Fruit fly (Drosophila melanogaster) whole organism, embryonic: Measurements from ENCODE around the gene CG44005.
A peak's percentile ranks its signal among the peaks of the same experiment; 100 is the strongest.

Source experiments
- Antp ChIP-seq: fragments of 200-800 bp; sonication (Bioruptor generic); optimal IDR thresholded peaks from 3 replicates; lab custom pipeline; 2016; ENCODE audit warnings: missing biosample characterization, missing genetic modification characterization
- B-H2 ChIP-seq: fragments of 200-800 bp; sonication (Bioruptor generic); optimal IDR thresholded peaks from 2 replicates; lab custom pipeline; 2018; ENCODE audit warnings: missing biosample characterization, mild to moderate bottlenecking, missing genetic modification characterization
- CG10543 ChIP-seq: fragments of 200-800 bp; sonication (Bioruptor generic); optimal IDR thresholded peaks from 3 replicates; lab custom pipeline; 2017; ENCODE audit warnings: missing biosample characterization, mild to moderate bottlenecking, missing genetic modification characterization, moderate library complexity
- CG11695 ChIP-seq: fragments of 200-800 bp; sonication (Bioruptor generic); IDR thresholded peaks from 3 replicates; pipeline ENCODE4 v1.3.6; 2022; ENCODE audit warnings: missing biosample characterization, missing genetic modification characterization
- CG17385 ChIP-seq: fragments of 200-800 bp; sonication (Bioruptor generic); optimal IDR thresholded peaks from 3 replicates; lab custom pipeline; 2018; ENCODE audit warnings: missing biosample characterization, mild to moderate bottlenecking, missing genetic modification characterization
- CG17568 ChIP-seq: fragments of 200-800 bp; sonication (Bioruptor generic); optimal IDR thresholded peaks from 2 replicates; lab custom pipeline; 2018; ENCODE audit warnings: missing biosample characterization, mild to moderate bottlenecking, missing genetic modification characterization, moderate library complexity
- CG32532 ChIP-seq: fragments of 200-800 bp; sonication (Bioruptor generic); IDR thresholded peaks from 2 replicates; pipeline ENCODE4 v1.3.6; 2022; ENCODE audit warnings: missing biosample characterization, missing genetic modification characterization
- CG32772 ChIP-seq: fragments of 200-800 bp; sonication (Bioruptor generic); IDR thresholded peaks from 2 replicates; pipeline ENCODE4 v1.3.6; 2022; ENCODE audit warnings: missing biosample characterization, missing genetic modification characterization
- CG4328 ChIP-seq: fragments of 200-800 bp; sonication (Bioruptor generic); optimal IDR thresholded peaks from 3 replicates; lab custom pipeline; 2017; ENCODE audit warnings: missing biosample characterization, missing genetic modification reagents, missing genetic modification characterization
- CG6765 ChIP-seq: fragments of 200-800 bp; sonication (Bioruptor generic); optimal IDR thresholded peaks from 3 replicates; lab custom pipeline; 2017; ENCODE audit warnings: missing biosample characterization, mild to moderate bottlenecking, missing genetic modification characterization
- CG9817 ChIP-seq: fragments of 200-800 bp; sonication (Bioruptor generic); optimal IDR thresholded peaks from 2 replicates; lab custom pipeline; 2018; ENCODE audit warnings: missing biosample characterization, mild to moderate bottlenecking, missing genetic modification characterization, moderate library complexity
- CoRest ChIP-seq: fragments of 200-800 bp; sonication (Bioruptor generic); optimal IDR thresholded peaks from 3 replicates; lab custom pipeline; 2018; ENCODE audit warnings: missing biosample characterization, mild to moderate bottlenecking, missing genetic modification characterization, moderate library complexity
- CrebB ChIP-seq: fragments of 200-800 bp; sonication (Bioruptor generic); optimal IDR thresholded peaks from 3 replicates; lab custom pipeline; 2018; ENCODE audit warnings: missing biosample characterization, mild to moderate bottlenecking, missing genetic modification characterization
- Deaf1 ChIP-seq: fragments of 200-800 bp; optimal IDR thresholded peaks from 3 replicates; lab custom pipeline; 2019; ENCODE audit warnings: missing biosample characterization, mild to moderate bottlenecking, missing genetic modification characterization, moderate library complexity
- Dfd ChIP-seq, 2 experiments: fragments of >200 bp; optimal IDR thresholded peaks; 2 replicates each; lab custom pipeline; 2017; ENCODE audit warnings: missing biosample characterization in 2 of 2, missing genetic modification characterization in 2 of 2
- HLH4C ChIP-seq: fragments of 200-800 bp; sonication (Bioruptor generic); IDR thresholded peaks from 3 replicates; pipeline ENCODE4 v1.3.6; 2022; ENCODE audit warnings: missing biosample characterization, missing genetic modification characterization; ENCODE audit not compliant: partially characterized antibody
- HmgD ChIP-seq: fragments of 200-800 bp; sonication (Bioruptor generic); optimal IDR thresholded peaks from 3 replicates; lab custom pipeline; 2016; ENCODE audit warnings: missing biosample characterization, missing genetic modification characterization
- Hmr ChIP-seq: fragments of 200-800 bp; sonication (Bioruptor generic); optimal IDR thresholded peaks from 3 replicates; lab custom pipeline; 2017; ENCODE audit warnings: mild to moderate bottlenecking, missing biosample characterization, missing genetic modification reagents, missing genetic modification characterization
- Hr3 ChIP-seq: fragments of 200-800 bp; sonication (Bioruptor generic); optimal IDR thresholded peaks from 3 replicates; lab custom pipeline; 2016; ENCODE audit warnings: missing biosample characterization, missing genetic modification characterization
- Hr39 ChIP-seq: fragments of >200 bp; optimal IDR thresholded peaks from 2 replicates; lab custom pipeline; 2017
- Hr78 ChIP-seq, 2 experiments: fragments of 200-800 bp in 1 of 2; fragments of >200 bp in 1 of 2; sonication (Bioruptor generic) in 1 of 2; optimal IDR thresholded peaks; 2 replicates each; lab custom pipeline; 2017 to 2019; ENCODE audit warnings: missing biosample characterization in 2 of 2, missing genetic modification characterization in 2 of 2, mild to moderate bottlenecking in 1 of 2, moderate library complexity in 1 of 2
- Lpt ChIP-seq: fragments of >200 bp; optimal IDR thresholded peaks from 2 replicates; lab custom pipeline; 2018; ENCODE audit warnings: missing biosample characterization, missing genetic modification characterization
- Nf-YC ChIP-seq: fragments of 200-800 bp; optimal IDR thresholded peaks from 3 replicates; lab custom pipeline; 2019; ENCODE audit warnings: missing biosample characterization, mild to moderate bottlenecking, missing genetic modification characterization, moderate library complexity
- Pdp1 ChIP-seq, 2 experiments: fragments of 200-800 bp; sonication (Bioruptor generic); optimal IDR thresholded peaks; 3 replicates each; lab custom pipeline; 2016; ENCODE audit warnings: missing biosample characterization in 2 of 2, missing genetic modification characterization in 2 of 2, mild to moderate bottlenecking in 1 of 2, moderate library complexity in 1 of 2
- Rfx ChIP-seq: fragments of 200-800 bp; sonication (Bioruptor generic); IDR thresholded peaks from 2 replicates; pipeline ENCODE4 v1.3.6; 2022; ENCODE audit warnings: missing biosample characterization, missing genetic modification characterization
- Sry-δ ChIP-seq: fragments of 200-800 bp; sonication (Bioruptor generic); optimal IDR thresholded peaks from 2 replicates; lab custom pipeline; 2016; ENCODE audit warnings: missing biosample characterization, missing genetic modification characterization
- bbx ChIP-seq: fragments of 200-800 bp; sonication (Bioruptor generic); IDR thresholded peaks from 2 replicates; pipeline ENCODE4 v1.3.6; 2022; ENCODE audit warnings: missing biosample characterization, missing genetic modification characterization; ENCODE audit not compliant: partially characterized antibody
- caup ChIP-seq: fragments of 200-800 bp; sonication (Bioruptor generic); optimal IDR thresholded peaks from 3 replicates; lab custom pipeline; 2017; ENCODE audit warnings: missing biosample characterization, mild to moderate bottlenecking, missing genetic modification characterization, moderate library complexity; ENCODE audit not compliant: severe bottlenecking
- chinmo ChIP-seq: fragments of 200-800 bp; sonication (Bioruptor generic); IDR thresholded peaks from 4 replicates; pipeline ENCODE4 v1.3.6; 2022; ENCODE audit warnings: missing biosample characterization, missing genetic modification characterization; ENCODE audit not compliant: partially characterized antibody
- chn ChIP-seq: fragments of 200-800 bp; sonication (Bioruptor generic); optimal IDR thresholded peaks from 2 replicates; lab custom pipeline; 2016; ENCODE audit warnings: missing biosample characterization, missing genetic modification characterization
- ci ChIP-seq: fragments of 200-800 bp; sonication (Bioruptor generic); IDR thresholded peaks from 3 replicates; pipeline ENCODE4 v1.3.6; 2022; ENCODE audit warnings: missing biosample characterization, missing genetic modification characterization
- da ChIP-seq: fragments of 200-800 bp; sonication (Bioruptor generic); optimal IDR thresholded peaks from 2 replicates; lab custom pipeline; 2016; ENCODE audit warnings: missing biosample characterization, missing genetic modification characterization
- fd64A ChIP-seq: fragments of 200-800 bp; sonication (Bioruptor generic); optimal IDR thresholded peaks from 3 replicates; lab custom pipeline; 2018; ENCODE audit warnings: missing biosample characterization, mild to moderate bottlenecking, missing genetic modification characterization
- gcm ChIP-seq: fragments of 200-800 bp; sonication (Bioruptor generic); optimal IDR thresholded peaks from 2 replicates; lab custom pipeline; 2019; ENCODE audit warnings: missing biosample characterization, mild to moderate bottlenecking, missing genetic modification characterization, moderate library complexity
- gro ChIP-seq: fragments of 200-800 bp; sonication (Bioruptor generic); optimal IDR thresholded peaks from 2 replicates; lab custom pipeline; 2016; ENCODE audit warnings: missing biosample characterization, missing genetic modification characterization
- jumu ChIP-seq: fragments of 200-800 bp; sonication (Bioruptor generic); optimal IDR thresholded peaks from 3 replicates; lab custom pipeline; 2016; ENCODE audit warnings: missing biosample characterization, missing genetic modification characterization
- kay ChIP-seq: fragments of 200-800 bp; sonication (Bioruptor generic); optimal IDR thresholded peaks from 2 replicates; lab custom pipeline; 2016; ENCODE audit warnings: missing biosample characterization, missing genetic modification characterization
- kni ChIP-seq: fragments of 200-800 bp; sonication (Bioruptor generic); optimal IDR thresholded peaks from 3 replicates; lab custom pipeline; 2017; ENCODE audit warnings: mild to moderate bottlenecking, missing biosample characterization, missing genetic modification reagents, missing genetic modification characterization
- maf-S ChIP-seq: fragments of 200-800 bp; sonication (Bioruptor generic); optimal IDR thresholded peaks from 2 replicates; lab custom pipeline; 2016; ENCODE audit warnings: missing biosample characterization, missing genetic modification characterization
- mirr ChIP-seq: fragments of 200-800 bp; sonication (Bioruptor generic); optimal IDR thresholded peaks from 3 replicates; lab custom pipeline; 2018; ENCODE audit warnings: missing biosample characterization, mild to moderate bottlenecking, missing genetic modification characterization
- salm ChIP-seq: fragments of 200-800 bp; sonication (Bioruptor generic); optimal IDR thresholded peaks from 2 replicates; lab custom pipeline; 2018; ENCODE audit warnings: missing biosample characterization, mild to moderate bottlenecking, missing genetic modification characterization
- sd ChIP-seq: fragments of 200-800 bp; sonication (Bioruptor generic); optimal IDR thresholded peaks from 3 replicates; lab custom pipeline; 2018; ENCODE audit warnings: missing biosample characterization, mild to moderate bottlenecking, missing genetic modification characterization, moderate library complexity
- sens ChIP-seq: fragments of 200-800 bp; sonication (Bioruptor generic); peaks from one replicate; lab custom pipeline; 2016; ENCODE audit warnings: missing biosample characterization, missing genetic modification characterization
- sna ChIP-seq: fragments of 200-800 bp; sonication (Bioruptor generic); IDR thresholded peaks from 2 replicates; pipeline ENCODE4 v1.3.6; 2022; ENCODE audit warnings: missing biosample characterization, missing genetic modification characterization; ENCODE audit not compliant: partially characterized antibody
- sob ChIP-seq: fragments of 200-800 bp; sonication (Bioruptor generic); IDR thresholded peaks from 2 replicates; pipeline ENCODE4 v1.3.6; 2022; ENCODE audit warnings: missing biosample characterization, missing genetic modification characterization
- sug ChIP-seq: fragments of 200-800 bp; optimal IDR thresholded peaks from 2 replicates; lab custom pipeline; 2019; ENCODE audit warnings: missing biosample characterization, mild to moderate bottlenecking, missing genetic modification characterization, moderate library complexity
- tup ChIP-seq: fragments of 200-800 bp; sonication (Bioruptor generic); optimal IDR thresholded peaks from 2 replicates; lab custom pipeline; 2016; ENCODE audit warnings: missing biosample characterization, mild to moderate bottlenecking, missing genetic modification characterization, moderate library complexity
- wdn ChIP-seq: fragments of 200-800 bp; sonication (Bioruptor generic); IDR thresholded peaks from 2 replicates; pipeline ENCODE4 v1.3.6; 2022; ENCODE audit warnings: missing biosample characterization, missing genetic modification characterization
- z ChIP-seq: fragments of 200-800 bp; sonication (Bioruptor generic); IDR thresholded peaks from 3 replicates; pipeline ENCODE4 v1.3.6; 2022; ENCODE audit warnings: missing biosample characterization, missing genetic modification characterization
- zen2 ChIP-seq: fragments of 200-800 bp; sonication (Bioruptor generic); IDR thresholded peaks from 3 replicates; pipeline ENCODE4 v1.3.6; 2022; ENCODE audit warnings: missing biosample characterization, missing genetic modification characterization; ENCODE audit not compliant: partially characterized antibody

Gene CG44005

DNA sequence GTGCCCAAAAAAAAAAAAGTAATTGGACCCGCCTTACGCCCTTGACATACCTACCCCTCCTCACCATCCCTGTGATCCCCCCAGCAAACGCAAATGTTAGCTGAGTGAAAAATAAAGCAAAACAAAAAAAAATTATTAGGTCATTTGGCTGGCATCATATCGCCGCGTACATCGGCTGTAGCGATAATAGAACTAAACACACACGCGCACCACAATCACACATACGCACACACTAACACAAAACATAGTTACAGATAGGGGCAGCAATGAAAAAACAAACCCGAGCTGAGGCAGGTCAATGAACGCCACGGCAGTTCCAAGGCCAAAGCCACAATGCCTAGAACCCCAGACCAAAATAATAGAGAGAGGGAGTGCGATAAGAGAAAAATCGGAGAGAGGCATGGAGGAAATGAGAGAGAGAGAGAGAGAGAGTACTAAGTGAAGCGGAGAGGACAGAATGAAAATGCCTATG, 49.4 kb downstream of the CG44005 start (continued):
- TF ChIP-seq kni, result no peak
- TF ChIP-seq tup (GFP tag; lab: Kevin White, UChicago), result no peak
- peak; percentile 44 for TF ChIP-seq gcm (GFP tag; lab: Kevin White, UChicago)
- TF ChIP-seq wdn (GFP tag; lab: Robert Waterston, UW), result no peak
- TF ChIP-seq sna (GFP tag; lab: Robert Waterston, UW), result no peak
- no peak for TF ChIP-seq zen2 (GFP tag; lab: Robert Waterston, UW)
- TF ChIP-seq Antp (GFP tag; lab: Kevin White, UChicago), result no peak
- TF ChIP-seq CG9817 (tag; lab: Kevin White, UChicago), result no peak
- peak; percentile 89 for TF ChIP-seq CG10543
- TF ChIP-seq Hr78 (GFP tag; optimal IDR thresholded peaks at IDR 0.05; lab: Kevin White, UChicago), result peak in 1 of 2 experiments; percentile 69
- no peak for TF ChIP-seq HLH4C (GFP tag; lab: Robert Waterston, UW)
- no peak for TF ChIP-seq chn
- no peak for TF ChIP-seq maf-S
- TF ChIP-seq mirr (GFP tag; lab: Kevin White, UChicago), result peak; percentile 94
- peak; percentile 12 for TF ChIP-seq salm
- TF ChIP-seq CoRest (tag; lab: Kevin White, UChicago), result no peak
- peak; percentile 96 for TF ChIP-seq sd (tag; lab: Kevin White, UChicago)
- TF ChIP-seq sug, result peak; percentile 99
- peak in 1 of 2 experiments; percentile 75 for TF ChIP-seq Pdp1 (GFP tag; optimal IDR thresholded peaks at IDR 0.05; lab: Kevin White, UChicago)
- TF ChIP-seq sens (GFP tag; lab: Kevin White, UChicago), result peak; percentile 52
- peak; percentile 77 for TF ChIP-seq Deaf1
- peak; percentile 7 for TF ChIP-seq CG6765 (GFP tag; lab: Kevin White, UChicago)
- peak; percentile 31 for TF ChIP-seq B-H2 (GFP tag; lab: Kevin White, UChicago)
- TF ChIP-seq fd64A (GFP tag; lab: Kevin White, UChicago), result no peak
- no peak for TF ChIP-seq CrebB
- no peak for TF ChIP-seq Sry-δ (GFP tag; lab: Kevin White, UChicago)
- TF ChIP-seq sob (GFP tag; lab: Robert Waterston, UW), result no peak
- TF ChIP-seq Hr39 (lab: Kevin White, UChicago), result no peak
- TF ChIP-seq gro (GFP tag; lab: Kevin White, UChicago), result peak; percentile 66
- peak; percentile 16; the same call in 1 of the 2 replicates for TF ChIP-seq Rfx (GFP tag; lab: Robert Waterston, UW)
- peak; percentile 47 for TF ChIP-seq Hmr (GFP tag; lab: Kevin White, UChicago)
- TF ChIP-seq HmgD (GFP tag; lab: Kevin White, UChicago), result no peak
- TF ChIP-seq chinmo (GFP tag; lab: Robert Waterston, UW), result peak; percentile 87
- peak; percentile 11 for TF ChIP-seq kay
- peak; percentile 9 for TF ChIP-seq da (GFP tag; lab: Kevin White, UChicago)
- 0 out of 3 replicates have a peak, but pooled peaks have one; percentile 16 for TF ChIP-seq ci (GFP tag; lab: Robert Waterston, UW)
- TF ChIP-seq CG4328 (GFP tag; lab: Kevin White, UChicago), result peak; percentile 18
- peak; percentile 48 for TF ChIP-seq caup (GFP tag; lab: Kevin White, UChicago)
- peak; percentile 8 for TF ChIP-seq Hr3 (GFP tag; lab: Kevin White, UChicago)
- no peak for TF ChIP-seq jumu
- TF ChIP-seq Dfd (GFP tag; optimal IDR thresholded peaks at IDR 0.05; lab: Kevin White, UChicago), result no peak
- no peak for TF ChIP-seq CG17568
- no peak for TF ChIP-seq Lpt
- TF ChIP-seq CG32772 (GFP tag; lab: Robert Waterston, UW), result peak; percentile 40; the same call in 1 of the 2 replicates
- TF ChIP-seq CG11695 (GFP tag; lab: Robert Waterston, UW), result no peak
- TF ChIP-seq Nf-YC (tag; lab: Kevin White, UChicago), result peak; percentile 66
- TF ChIP-seq CG32532, result no peak
- peak; percentile 50; the same call in 2 of the 3 replicates for TF ChIP-seq z (GFP tag; lab: Robert Waterston, UW)
- TF ChIP-seq CG17385 (GFP tag; lab: Kevin White, UChicago), result no peak
- TF ChIP-seq bbx (GFP tag; lab: Robert Waterston, UW), result no peak
